Worm (Caenorhabditis elegans): ENCODE results near the gene R10E4.11.

The R10E4.11 gene

DNA sequence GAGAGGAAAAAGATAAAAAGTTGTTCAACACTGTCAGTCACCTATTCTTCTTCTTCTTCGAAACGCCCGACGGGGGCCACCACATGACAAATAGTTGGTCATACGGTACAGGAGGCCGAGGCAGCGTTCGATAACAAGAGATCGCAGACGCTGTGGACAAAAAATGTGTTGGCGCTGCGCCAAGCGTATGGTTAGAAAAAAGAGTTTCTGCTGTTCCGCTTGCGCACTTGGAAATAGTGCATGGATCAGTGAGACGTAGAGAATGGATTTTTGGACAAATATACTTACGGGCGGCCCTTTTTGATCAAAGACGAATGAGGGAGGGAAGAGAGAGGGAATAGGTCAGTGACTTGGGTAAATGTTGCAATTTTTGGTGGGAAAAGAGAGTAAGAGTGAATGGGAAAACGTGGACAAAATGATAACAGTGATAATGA is 16.1 kb downstream of the R10E4.11 start:
- TF ChIP-seq sma-9 (GFP tag; optimal IDR thresholded peaks at IDR 0.05) (peak; percentile 93), sma-9 (tag; optimal IDR thresholded peaks at IDR 0.05) (no peak), nhr-77 (tag; optimal IDR thresholded peaks at IDR 0.05) (no peak), mbf-1 (tag; optimal IDR thresholded peaks at IDR 0.05) (no peak), zag-1 (tag; optimal IDR thresholded peaks at IDR 0.05) (no peak), nhr-12 (tag; optimal IDR thresholded peaks at IDR 0.05) (no peak), crh-2 (tag; optimal IDR thresholded peaks at IDR 0.05) (peak; percentile 73), blmp-1 (tag; optimal IDR thresholded peaks at IDR 0.05; ENCODE audit: insufficient read depth) (peak; percentile 79), peb-1 (tag; optimal IDR thresholded peaks at IDR 0.05) (no peak), nhr-237 (tag; optimal IDR thresholded peaks at IDR 0.05) (no peak), sma-3 (GFP tag; optimal IDR thresholded peaks at IDR 0.05) (peak; percentile 97), ceh-16 (tag; optimal IDR thresholded peaks at IDR 0.05) (peak; percentile 90), elt-3 (tag; optimal IDR thresholded peaks at IDR 0.05) (no peak), lsy-2 (tag; optimal IDR thresholded peaks at IDR 0.05) (peak in 1 of 2 experiments; percentile 85), skn-1 (tag; optimal IDR thresholded peaks at IDR 0.05) (no peak), sem-4 (tag; optimal IDR thresholded peaks at IDR 0.05) (peak; percentile 58), mab-5 (tag; optimal IDR thresholded peaks at IDR 0.05) (peak; percentile 13), C34F6.9 (tag; optimal IDR thresholded peaks at IDR 0.05) (peak; percentile 56), snpc-4 (tag; optimal IDR thresholded peaks at IDR 0.05) (peak; percentile 30), F13H6.1 (tag; optimal IDR thresholded peaks at IDR 0.05) (peak; percentile 93), unc-62 (GFP tag; optimal IDR thresholded peaks at IDR 0.05) (no peak), Y55F3AM.14 (GFP tag; optimal IDR thresholded peaks at IDR 0.05) (peak; percentile 62), lin-13 (GFP tag; optimal IDR thresholded peaks at IDR 0.05) (peak; percentile 38), ztf-4 (tag; optimal IDR thresholded peaks at IDR 0.05) (no peak), nhr-21 (tag; optimal IDR thresholded peaks at IDR 0.05) (peak; percentile 87), nhr-10 (tag; optimal IDR thresholded peaks at IDR 0.05) (no peak), nhr-23 (tag; optimal IDR thresholded peaks at IDR 0.05) (no peak), ztf-1 (GFP tag; conservative IDR thresholded peaks at IDR 0.05) (no peak), elt-1 (tag; optimal IDR thresholded peaks at IDR 0.05) (no peak), ztf-11 (tag; optimal IDR thresholded peaks at IDR 0.05) (no peak), unc-55 (GFP tag; optimal IDR thresholded peaks at IDR 0.05) (no peak), R02D3.7 (tag; optimal IDR thresholded peaks at IDR 0.05) (no peak), ama-1 (optimal IDR thresholded peaks at IDR 0.05) (no peak), egl-27 (tag; optimal IDR thresholded peaks at IDR 0.05) (peak; percentile 72), nhr-11 (tag; optimal IDR thresholded peaks at IDR 0.05) (no peak), alr-1 (tag; optimal IDR thresholded peaks at IDR 0.05) (no peak), unc-39 (tag; optimal IDR thresholded peaks at IDR 0.05) (no peak), ceh-82 (tag; optimal IDR thresholded peaks at IDR 0.05) (no peak), nhr-6 (tag; optimal IDR thresholded peaks at IDR 0.05) (peak; percentile 41), ZK546.5 (tag; optimal IDR thresholded peaks at IDR 0.05) (no peak), mdl-1 (tag; optimal IDR thresholded peaks at IDR 0.05) (peak in 1 of 2 experiments; percentile 82), dmd-4 (tag; optimal IDR thresholded peaks at IDR 0.05) (no peak), fos-1 (tag; optimal IDR thresholded peaks at IDR 0.05) (peak; percentile 79), lin-11 (tag; optimal IDR thresholded peaks at IDR 0.05) (no peak), nhr-25 (tag; optimal IDR thresholded peaks at IDR 0.05) (peak; percentile 95), lin-39 (tag; optimal IDR thresholded peaks at IDR 0.05) (no peak), aly-2 (tag; optimal IDR thresholded peaks at IDR 0.05) (no peak), gmeb-1 (tag; optimal IDR thresholded peaks at IDR 0.05) (peak; percentile 58), nhr-129 (tag; optimal IDR thresholded peaks at IDR 0.05) (peak; percentile 82)

Data from whole organism, L2 larva.